Fruit fly (Drosophila melanogaster) whole organism, embryonic: ENCODE measurements around the gene CG10298.

ENCODE experiments used
- Abd-B ChIP-seq: fragments of 200-800 bp; sonication (Bioruptor generic); optimal IDR thresholded peaks from 2 replicates; lab custom pipeline; 2018; ENCODE audit warnings: missing biosample characterization, mild to moderate bottlenecking, missing genetic modification characterization, moderate library complexity
- C15 ChIP-seq: fragments of 200-800 bp; sonication (Bioruptor generic); IDR thresholded peaks from 3 replicates; pipeline ENCODE4 v1.3.6; 2022; ENCODE audit warnings: missing biosample characterization, missing genetic modification characterization
- CG11696 ChIP-seq: fragments of 200-800 bp; sonication (Bioruptor generic); IDR thresholded peaks from 2 replicates; pipeline ENCODE4 v1.3.6; 2022; ENCODE audit warnings: missing biosample characterization, missing genetic modification characterization
- CG12236 ChIP-seq: fragments of 200-800 bp; sonication (Bioruptor generic); optimal IDR thresholded peaks from 2 replicates; lab custom pipeline; 2016; ENCODE audit warnings: missing biosample characterization, missing genetic modification characterization
- CG13624 ChIP-seq: fragments of 200-800 bp; sonication (Bioruptor generic); optimal IDR thresholded peaks from 2 replicates; lab custom pipeline; 2016; ENCODE audit warnings: missing biosample characterization, missing genetic modification characterization
- CG15514 ChIP-seq: fragments of 200-800 bp; sonication (Bioruptor generic); optimal IDR thresholded peaks from 3 replicates; lab custom pipeline; 2017; ENCODE audit warnings: missing biosample characterization, missing genetic modification characterization, mild to moderate bottlenecking, moderate library complexity, missing genetic modification reagents
- CG1602 ChIP-seq: fragments of 200-800 bp; sonication (Bioruptor generic); optimal IDR thresholded peaks from 3 replicates; lab custom pipeline; 2016; ENCODE audit warnings: missing biosample characterization, missing genetic modification characterization
- CG1647 ChIP-seq: fragments of 200-800 bp; sonication (Bioruptor generic); optimal IDR thresholded peaks from 3 replicates; lab custom pipeline; 2016; ENCODE audit warnings: missing biosample characterization, missing genetic modification characterization
- CG16779 ChIP-seq: fragments of 200-800 bp; sonication (Bioruptor generic); IDR thresholded peaks from 2 replicates; pipeline ENCODE4 v1.3.6; 2022; ENCODE audit warnings: missing biosample characterization, missing genetic modification characterization
- CG17385 ChIP-seq: fragments of 200-800 bp; sonication (Bioruptor generic); optimal IDR thresholded peaks from 3 replicates; lab custom pipeline; 2018; ENCODE audit warnings: missing biosample characterization, mild to moderate bottlenecking, missing genetic modification characterization
- CG17568 ChIP-seq: fragments of 200-800 bp; sonication (Bioruptor generic); optimal IDR thresholded peaks from 2 replicates; lab custom pipeline; 2018; ENCODE audit warnings: missing biosample characterization, mild to moderate bottlenecking, missing genetic modification characterization, moderate library complexity
- CG17612 ChIP-seq: fragments of 200-800 bp; sonication (Bioruptor generic); IDR thresholded peaks from 2 replicates; pipeline ENCODE4 v1.3.6; 2022; ENCODE audit warnings: missing biosample characterization, missing genetic modification characterization
- CG2120 ChIP-seq: fragments of 200-800 bp; sonication (Bioruptor generic); optimal IDR thresholded peaks from 3 replicates; lab custom pipeline; 2016; ENCODE audit warnings: missing biosample characterization, missing genetic modification characterization
- CG3163 ChIP-seq: fragments of 200-800 bp; sonication (Bioruptor generic); optimal IDR thresholded peaks from 3 replicates; lab custom pipeline; 2016; ENCODE audit warnings: missing biosample characterization, missing genetic modification characterization
- CG3407 ChIP-seq: fragments of 200-800 bp; sonication (Bioruptor generic); optimal IDR thresholded peaks from 2 replicates; lab custom pipeline; 2018; ENCODE audit warnings: missing biosample characterization, mild to moderate bottlenecking, missing genetic modification characterization
- CG4820 ChIP-seq: fragments of 200-800 bp; sonication (Bioruptor generic); optimal IDR thresholded peaks from 3 replicates; lab custom pipeline; 2016; ENCODE audit warnings: missing biosample characterization, missing genetic modification characterization
- CG8359 ChIP-seq: fragments of 200-800 bp; sonication (Bioruptor generic); optimal IDR thresholded peaks from 2 replicates; lab custom pipeline; 2017; ENCODE audit warnings: missing biosample characterization, mild to moderate bottlenecking, missing genetic modification characterization, borderline replicate concordance
- CG8388 ChIP-seq: fragments of 200-800 bp; sonication (Bioruptor generic); optimal IDR thresholded peaks from 2 replicates; lab custom pipeline; 2019; ENCODE audit warnings: missing biosample characterization, mild to moderate bottlenecking, missing genetic modification characterization, moderate library complexity
- CG8478 ChIP-seq: fragments of >200 bp; optimal IDR thresholded peaks from 2 replicates; lab custom pipeline; 2018
- CG9876 ChIP-seq: fragments of 200-800 bp; sonication (Bioruptor generic); optimal IDR thresholded peaks from 2 replicates; lab custom pipeline; 2016; ENCODE audit warnings: missing biosample characterization, missing genetic modification characterization
- CkIIα-i1 ChIP-seq: fragments of 200-800 bp; sonication (Bioruptor generic); IDR thresholded peaks from 2 replicates; pipeline ENCODE4 v1.3.6; 2022; ENCODE audit warnings: missing biosample characterization, missing genetic modification characterization
- H15 ChIP-seq: fragments of 200-800 bp; sonication (Bioruptor generic); IDR thresholded peaks from 3 replicates; pipeline ENCODE4 v1.3.6; 2022; ENCODE audit warnings: missing biosample characterization, missing genetic modification characterization
- Hr51 ChIP-seq, 2 experiments: fragments of 200-800 bp; sonication (Bioruptor generic); optimal IDR thresholded peaks; 2 replicates in 1 of 2; 3 replicates in 1 of 2; lab custom pipeline; 2016 to 2018; ENCODE audit warnings: missing biosample characterization in 2 of 2, missing genetic modification characterization in 2 of 2, mild to moderate bottlenecking in 1 of 2, moderate library complexity in 1 of 2
- Lpt ChIP-seq: fragments of >200 bp; optimal IDR thresholded peaks from 2 replicates; lab custom pipeline; 2018; ENCODE audit warnings: missing biosample characterization, missing genetic modification characterization
- MTF-1 ChIP-seq: fragments of 200-800 bp; sonication (Bioruptor generic); optimal IDR thresholded peaks from 2 replicates; lab custom pipeline; 2018; ENCODE audit warnings: missing biosample characterization, mild to moderate bottlenecking, missing genetic modification characterization, borderline replicate concordance
- NK7.1 ChIP-seq: fragments of 200-800 bp; sonication (Bioruptor generic); optimal IDR thresholded peaks from 3 replicates; lab custom pipeline; 2016; ENCODE audit warnings: missing biosample characterization, missing genetic modification characterization
- Ptx1 ChIP-seq: fragments of 200-800 bp; sonication (Bioruptor generic); IDR thresholded peaks from 2 replicates; pipeline ENCODE4 v1.3.6; 2022; ENCODE audit warnings: missing biosample characterization, missing genetic modification characterization
- Rx ChIP-seq: fragments of 200-800 bp; sonication (Bioruptor generic); IDR thresholded peaks from 2 replicates; pipeline ENCODE4 v1.3.6; 2022; ENCODE audit warnings: missing biosample characterization, missing genetic modification characterization
- TFAM ChIP-seq: fragments of 200-800 bp; sonication (Bioruptor generic); optimal IDR thresholded peaks from 2 replicates; lab custom pipeline; 2017; ENCODE audit warnings: missing biosample characterization, missing genetic modification characterization, inconsistent platforms
- abd-A ChIP-seq: fragments of 200-800 bp; sonication (Bioruptor generic); optimal IDR thresholded peaks from 3 replicates; lab custom pipeline; 2019; ENCODE audit warnings: missing biosample characterization, mild to moderate bottlenecking, missing genetic modification characterization, moderate library complexity
- chinmo ChIP-seq: fragments of 200-800 bp; sonication (Bioruptor generic); IDR thresholded peaks from 4 replicates; pipeline ENCODE4 v1.3.6; 2022; ENCODE audit warnings: missing biosample characterization, missing genetic modification characterization; ENCODE audit not compliant: partially characterized antibody
- esg ChIP-seq: fragments of 200-800 bp; sonication (Bioruptor generic); conservative IDR thresholded peaks from 2 replicates; pipeline ENCODE4 v1.3.6; 2022; ENCODE audit warnings: missing biosample characterization, missing genetic modification characterization
- grau ChIP-seq: fragments of 200-800 bp; optimal IDR thresholded peaks from 3 replicates; lab custom pipeline; 2019; ENCODE audit warnings: missing biosample characterization, mild to moderate bottlenecking, missing genetic modification characterization, moderate library complexity
- grn ChIP-seq: fragments of 200-800 bp; sonication (Bioruptor generic); optimal IDR thresholded peaks from 3 replicates; lab custom pipeline; 2017; ENCODE audit warnings: missing biosample characterization, missing genetic modification characterization
- ind ChIP-seq: fragments of 200-800 bp; sonication (Bioruptor generic); optimal IDR thresholded peaks from 3 replicates; lab custom pipeline; 2016; ENCODE audit warnings: missing biosample characterization, missing genetic modification characterization
- inv ChIP-seq: fragments of 200-800 bp; sonication (Bioruptor generic); IDR thresholded peaks from 2 replicates; pipeline ENCODE4 v1.3.6; 2022; ENCODE audit warnings: missing biosample characterization, missing genetic modification characterization; ENCODE audit not compliant: partially characterized antibody
- lola ChIP-seq, 3 experiments: fragments of >200 bp in 2 of 3; fragments of 200-800 bp in 1 of 3; sonication (Bioruptor generic) in 1 of 3; optimal IDR thresholded peaks; 2 replicates each; lab custom pipeline; 2017 to 2019; ENCODE audit warnings: missing biosample characterization in 3 of 3, missing genetic modification characterization in 3 of 3, mild to moderate bottlenecking in 1 of 3, moderate library complexity in 1 of 3
- lov ChIP-seq, 2 experiments: fragments of 200-800 bp in 1 of 2; fragments of >200 bp in 1 of 2; sonication (Bioruptor generic) in 1 of 2; IDR thresholded peaks in 1 of 2; optimal IDR thresholded peaks in 1 of 2; 2 replicates in 1 of 2; 3 replicates in 1 of 2; pipeline versions ENCODE4 v1.3.6 to Lab custom; 2017 to 2022; ENCODE audit warnings: missing biosample characterization in 1 of 2, missing genetic modification characterization in 1 of 2
- oc ChIP-seq: fragments of 200-800 bp; sonication (Bioruptor generic); optimal IDR thresholded peaks from 2 replicates; lab custom pipeline; 2018; ENCODE audit warnings: missing biosample characterization, mild to moderate bottlenecking, missing genetic modification characterization, moderate library complexity
- pb ChIP-seq: fragments of 200-800 bp; sonication (Bioruptor generic); optimal IDR thresholded peaks from 3 replicates; lab custom pipeline; 2016; ENCODE audit warnings: missing biosample characterization, missing genetic modification characterization
- pzg ChIP-seq: fragments of 200-800 bp; sonication (Bioruptor generic); optimal IDR thresholded peaks from 3 replicates; lab custom pipeline; 2018; ENCODE audit warnings: missing biosample characterization, mild to moderate bottlenecking, missing genetic modification characterization, moderate library complexity
- repo ChIP-seq: fragments of 200-800 bp; sonication (Bioruptor generic); optimal IDR thresholded peaks from 2 replicates; lab custom pipeline; 2016; ENCODE audit warnings: missing biosample characterization, missing genetic modification characterization
- shn ChIP-seq: fragments of 200-800 bp; sonication (Bioruptor generic); optimal IDR thresholded peaks from 3 replicates; lab custom pipeline; 2016; ENCODE audit warnings: missing biosample characterization, missing genetic modification characterization
- slou ChIP-seq: fragments of 200-800 bp; sonication (Bioruptor generic); optimal IDR thresholded peaks from 3 replicates; lab custom pipeline; 2016; ENCODE audit warnings: missing biosample characterization, missing genetic modification characterization
- stc ChIP-seq: fragments of 200-800 bp; sonication (Bioruptor generic); IDR thresholded peaks from 2 replicates; pipeline ENCODE4 v1.3.6; 2022; ENCODE audit warnings: missing biosample characterization, missing genetic modification characterization
- tap ChIP-seq: fragments of 200-800 bp; optimal IDR thresholded peaks from 3 replicates; lab custom pipeline; 2019; ENCODE audit warnings: missing biosample characterization, mild to moderate bottlenecking, missing genetic modification characterization, moderate library complexity
- tx ChIP-seq: fragments of 200-800 bp; sonication (Bioruptor generic); optimal IDR thresholded peaks from 2 replicates; lab custom pipeline; 2016; ENCODE audit warnings: missing biosample characterization, missing genetic modification characterization
- wor ChIP-seq: fragments of 200-800 bp; sonication (Bioruptor generic); IDR thresholded peaks from 2 replicates; pipeline ENCODE4 v1.3.6; 2022; ENCODE audit warnings: missing biosample characterization, missing genetic modification characterization

The CG10298 gene

DNA sequence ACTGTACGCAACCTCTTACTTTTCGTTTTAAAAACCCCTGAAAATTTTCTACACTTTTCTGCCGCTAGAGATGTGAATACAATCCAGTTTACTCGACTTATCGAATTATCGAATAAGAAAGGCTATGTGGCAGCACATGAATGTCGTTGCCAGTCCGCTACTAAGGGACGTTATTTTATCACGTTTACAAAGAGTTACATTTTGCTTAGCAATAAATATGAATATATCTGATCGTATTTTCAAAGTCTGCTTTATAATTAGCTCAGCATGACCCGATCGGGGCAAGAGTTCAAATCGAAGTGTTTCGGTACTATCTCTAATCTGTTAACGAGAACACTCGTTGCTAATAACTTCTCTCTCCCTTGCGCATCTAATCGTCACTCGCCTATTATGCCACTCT, 25.3 kb downstream of the CG10298 start, which contains the start of gene CG42724 (continued):
- TF ChIP-seq CG2120 (peak; percentile 84), stc (GFP tag; lab: Robert Waterston, UW) (peak; percentile 44; the same call in 1 of the 2 replicates), CG9876 (peak; percentile 75), CG4820 (peak; percentile 41), Hr51 (GFP tag; optimal IDR thresholded peaks at IDR 0.05; lab: Kevin White, UChicago) (peak in 1 of 2 experiments; percentile 58), tx (GFP tag; lab: Kevin White, UChicago) (peak; percentile 62), CG17385 (GFP tag; lab: Kevin White, UChicago) (no peak), ind (peak; percentile 65), CG3163 (GFP tag; lab: Kevin White, UChicago) (peak; percentile 60), pb (GFP tag; lab: Kevin White, UChicago) (peak; percentile 9), Ptx1 (GFP tag; lab: Robert Waterston, UW) (peak; percentile 74)

DNA sequence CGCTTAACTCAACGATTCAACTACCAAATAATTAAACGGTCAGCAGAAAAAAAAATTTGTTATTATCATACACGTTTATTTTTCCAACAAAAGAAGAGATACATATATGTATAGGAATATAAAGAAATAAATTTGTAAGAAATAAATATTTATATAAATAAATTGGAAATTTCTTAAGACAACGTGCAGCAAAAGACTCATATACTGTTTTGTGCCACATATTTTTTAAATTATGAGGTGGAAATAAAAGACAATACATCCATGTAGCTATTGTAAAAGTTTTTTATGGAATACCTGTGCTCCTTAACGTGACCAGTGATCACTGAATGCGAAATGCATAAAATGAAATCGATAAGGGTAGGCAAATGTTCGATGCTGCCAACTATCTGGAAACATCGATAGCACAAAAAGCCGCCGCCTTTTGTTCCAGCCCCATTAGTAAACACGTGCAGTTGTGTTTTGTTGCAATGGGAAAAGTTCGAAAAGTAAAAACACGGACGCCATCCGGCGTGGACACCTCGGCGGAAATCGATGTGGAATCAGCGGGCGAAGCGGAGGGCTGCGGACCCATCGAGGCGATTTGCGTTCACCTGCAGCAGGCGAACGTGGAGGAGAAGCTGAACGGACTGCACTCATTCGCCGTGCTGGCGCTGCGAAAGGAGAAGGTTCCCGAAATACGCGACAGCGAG, 25.9 kb downstream of the CG10298 start, which contains the start of gene CG10286:
CG10286 (plus strand) TSS at position 416 of the 689 bp plus-strand sequence.
- TF ChIP-seq CG1602 (GFP tag; lab: Kevin White, UChicago) (no peak), CG16779 (no peak), abd-A (tag; lab: Kevin White, UChicago) (no peak), tap (tag; lab: Kevin White, UChicago) (peak; percentile 61), CG15514 (peak; percentile 57), oc (tag; lab: Kevin White, UChicago) (no peak), MTF-1 (GFP tag; lab: Kevin White, UChicago) (no peak), CG1647 (no peak), CG8359 (GFP tag; lab: Kevin White, UChicago) (no peak), slou (no peak), CG17612 (GFP tag; lab: Robert Waterston, UW) (no peak), pzg (GFP tag; lab: Kevin White, UChicago) (peak; percentile 79), CkIIα-i1 (GFP tag; lab: Robert Waterston, UW) (no peak), chinmo (GFP tag; lab: Robert Waterston, UW) (peak; percentile 77; the same call in 1 of the 4 replicates), CG17568 (GFP tag; lab: Kevin White, UChicago) (no peak), C15 (GFP tag; lab: Robert Waterston, UW) (no peak), NK7.1 (GFP tag; lab: Kevin White, UChicago) (no peak), wor (GFP tag; lab: Robert Waterston, UW) (no peak), repo (GFP tag; lab: Kevin White, UChicago) (peak; percentile 26), CG11696 (GFP tag; lab: Robert Waterston, UW) (no peak), CG3407 (no peak), lola (GFP tag; optimal IDR thresholded peaks at IDR 0.05; lab: Kevin White, UChicago) (no peak), CG13624 (GFP tag; lab: Kevin White, UChicago) (peak; percentile 13), CG8478 (lab: Kevin White, UChicago) (no peak), Rx (GFP tag; lab: Robert Waterston, UW) (peak; percentile 31; the same call in 1 of the 2 replicates), CG12236 (GFP tag; lab: Kevin White, UChicago) (no peak), inv (peak; percentile 70), lov (optimal IDR thresholded peaks at IDR 0.05; lab: Kevin White, UChicago) (no peak), lov (GFP tag; IDR thresholded peaks at IDR 0.05; lab: Robert Waterston, UW) (0 out of 3 replicates have a peak, but pooled peaks have one; percentile 36), shn (GFP tag; lab: Kevin White, UChicago) (no peak), Lpt (GFP tag; lab: Kevin White, UChicago) (no peak), Abd-B (GFP tag; lab: Kevin White, UChicago) (no peak), TFAM (no peak), CG8388 (GFP tag; lab: Kevin White, UChicago) (peak; percentile 34), grau (tag; lab: Kevin White, UChicago) (peak; percentile 38), esg (no peak), H15 (GFP tag; lab: Robert Waterston, UW) (no peak), grn (GFP tag; lab: Kevin White, UChicago) (no peak)
